Fruit fly (Drosophila melanogaster): Measurements from ENCODE around the gene rols.

rols gene

DNA sequence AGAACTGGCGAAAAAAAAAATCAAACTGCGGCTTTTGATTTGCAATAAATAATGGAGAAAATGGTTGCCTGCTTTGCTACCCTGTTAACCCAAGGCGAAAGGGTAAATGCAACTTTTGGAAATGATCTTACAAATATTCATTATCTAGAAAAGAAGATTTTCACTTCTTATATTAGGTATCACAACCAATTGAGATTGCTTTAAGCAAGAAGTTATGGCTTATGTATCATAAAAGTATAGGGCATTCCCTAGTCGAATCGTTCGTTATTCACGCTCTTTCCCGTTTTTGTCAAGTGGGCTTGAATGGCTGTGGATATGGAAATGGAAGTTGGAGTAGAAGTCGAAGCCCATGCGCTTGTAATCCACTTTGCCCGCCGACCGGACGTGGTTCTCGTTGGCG, 34.1 kb downstream of the rols start:
- TF ChIP-seq CG14655 (GFP tag; optimal IDR thresholded peaks at IDR 0.05) (peak; percentile 84), Snoo (tag; optimal IDR thresholded peaks at IDR 0.05) (peak; percentile 5), Ets98B (GFP tag; IDR thresholded peaks at IDR 0.05) (peak; percentile 45; the same call in 1 of the 2 replicates), fd96Ca (GFP tag; IDR thresholded peaks at IDR 0.05) (peak; percentile 56; the same call in 2 of the 3 replicates), CG32121 (GFP tag; IDR thresholded peaks at IDR 0.05) (peak; percentile 66), CG15710 (tag; optimal IDR thresholded peaks at IDR 0.05) (peak; percentile 64), Pif1B (GFP tag; optimal IDR thresholded peaks at IDR 0.05) (peak; percentile 67), EcR (GFP tag; optimal IDR thresholded peaks at IDR 0.05) (no peak), Pif1A (GFP tag; optimal IDR thresholded peaks at IDR 0.05) (peak; percentile 79), CG4496 (GFP tag; IDR thresholded peaks at IDR 0.05) (peak; percentile 72; the same call in 2 of the 3 replicates), rn (GFP tag; IDR thresholded peaks at IDR 0.05) (no peak), CG10348 (GFP tag; IDR thresholded peaks at IDR 0.05) (no peak), CG8159 (tag; optimal IDR thresholded peaks at IDR 0.05) (peak; percentile 85), CG12605 (GFP tag; IDR thresholded peaks at IDR 0.05) (0 out of 2 replicates have a peak, but pooled peaks have one; percentile 40), CG34367 (tag; optimal IDR thresholded peaks at IDR 0.05) (peak; percentile 55), gl (tag; optimal IDR thresholded peaks at IDR 0.05) (no peak), CG17806 (tag; optimal IDR thresholded peaks at IDR 0.05) (peak; percentile 77), D1 (tag; optimal IDR thresholded peaks at IDR 0.05) (peak; percentile 24), CG9948 (tag; optimal IDR thresholded peaks at IDR 0.05) (peak; percentile 68), CG13204 (GFP tag; optimal IDR thresholded peaks at IDR 0.05) (no peak), CG8301 (tag; optimal IDR thresholded peaks at IDR 0.05) (peak; percentile 76)

dm6 chr3L:12028534-12029029, 36.1 kb downstream of the rols start:
- TF ChIP-seq CG14655 (GFP tag; optimal IDR thresholded peaks at IDR 0.05) (no peak), CG17806 (tag; optimal IDR thresholded peaks at IDR 0.05) (no peak), CG4496 (GFP tag; IDR thresholded peaks at IDR 0.05) (peak; percentile 35; the same call in 1 of the 3 replicates), Snoo (tag; optimal IDR thresholded peaks at IDR 0.05) (no peak), fd96Ca (GFP tag; IDR thresholded peaks at IDR 0.05) (no peak), CG34367 (tag; optimal IDR thresholded peaks at IDR 0.05) (no peak), EcR (GFP tag; optimal IDR thresholded peaks at IDR 0.05) (peak; percentile 71), CG12605 (GFP tag; IDR thresholded peaks at IDR 0.05) (no peak), Pif1A (GFP tag; optimal IDR thresholded peaks at IDR 0.05) (no peak), rn (GFP tag; IDR thresholded peaks at IDR 0.05) (no peak), CG13204 (GFP tag; optimal IDR thresholded peaks at IDR 0.05) (peak; percentile 50), CG9948 (tag; optimal IDR thresholded peaks at IDR 0.05) (no peak)

DNA sequence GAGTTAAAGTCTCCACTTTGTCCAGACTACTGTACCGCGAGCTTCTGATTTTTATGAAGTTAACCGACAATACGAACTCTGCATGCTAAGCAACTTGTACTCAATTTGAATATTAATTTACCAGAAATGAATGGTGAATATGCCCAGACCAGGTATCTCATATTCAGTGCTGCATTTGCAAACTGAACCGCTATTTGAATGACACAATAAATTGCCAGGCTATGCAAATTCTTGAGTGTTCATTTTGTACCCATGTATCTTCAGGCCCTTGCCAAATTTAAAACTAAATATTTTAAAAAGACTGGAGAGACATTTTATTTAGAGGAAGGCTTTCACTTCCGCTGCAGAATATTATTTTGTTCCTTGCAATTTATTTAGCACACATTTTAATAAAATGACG, 36.7 kb downstream of the rols start:
- TF ChIP-seq CG4496 (GFP tag; IDR thresholded peaks at IDR 0.05) (no peak), Pif1B (GFP tag; optimal IDR thresholded peaks at IDR 0.05) (no peak), Snoo (tag; optimal IDR thresholded peaks at IDR 0.05) (no peak)

dm6 chr3L:12024947-12025346, 39.7 kb downstream of the rols start:
- no peak for TF ChIP-seq Snoo (tag; optimal IDR thresholded peaks at IDR 0.05)
- peak; percentile 46 for TF ChIP-seq CG14655 (GFP tag; optimal IDR thresholded peaks at IDR 0.05)
- no peak for TF ChIP-seq Pif1A (GFP tag; optimal IDR thresholded peaks at IDR 0.05)
- TF ChIP-seq CG9948 (tag; optimal IDR thresholded peaks at IDR 0.05), result no peak
- no peak for TF ChIP-seq CG34367 (tag; optimal IDR thresholded peaks at IDR 0.05)
- TF ChIP-seq rn (GFP tag; IDR thresholded peaks at IDR 0.05), result no peak
- peak; percentile 55 for TF ChIP-seq Ets98B (GFP tag; IDR thresholded peaks at IDR 0.05)
- TF ChIP-seq CG13204 (GFP tag; optimal IDR thresholded peaks at IDR 0.05), result no peak
- peak; percentile 75 for TF ChIP-seq CG8301 (tag; optimal IDR thresholded peaks at IDR 0.05)
- no peak for TF ChIP-seq CG12605 (GFP tag; IDR thresholded peaks at IDR 0.05)
- no peak for TF ChIP-seq D1 (tag; optimal IDR thresholded peaks at IDR 0.05)
- TF ChIP-seq CG17806 (tag; optimal IDR thresholded peaks at IDR 0.05), result no peak
- peak; percentile 27; the same call in 2 of the 3 replicates for TF ChIP-seq CG4496 (GFP tag; IDR thresholded peaks at IDR 0.05)
- no peak for TF ChIP-seq CG32121 (GFP tag; IDR thresholded peaks at IDR 0.05)
- no peak for TF ChIP-seq CG8159 (tag; optimal IDR thresholded peaks at IDR 0.05)
- no peak for TF ChIP-seq CG10348 (GFP tag; IDR thresholded peaks at IDR 0.05)
- no peak for TF ChIP-seq Pif1B (GFP tag; optimal IDR thresholded peaks at IDR 0.05)
- TF ChIP-seq EcR (GFP tag; optimal IDR thresholded peaks at IDR 0.05), result no peak
- no peak for TF ChIP-seq fd96Ca (GFP tag; IDR thresholded peaks at IDR 0.05)

- TF ChIP-seq CG17806 (tag; optimal IDR thresholded peaks at IDR 0.05) (no peak), Pif1A (GFP tag; optimal IDR thresholded peaks at IDR 0.05) (no peak), Pif1B (GFP tag; optimal IDR thresholded peaks at IDR 0.05) (no peak), Ets98B (GFP tag; IDR thresholded peaks at IDR 0.05) (no peak), CG32121 (GFP tag; IDR thresholded peaks at IDR 0.05) (peak; percentile 34; the same call in 1 of the 2 replicates), CG10348 (GFP tag; IDR thresholded peaks at IDR 0.05) (no peak), D1 (tag; optimal IDR thresholded peaks at IDR 0.05) (no peak), Snoo (tag; optimal IDR thresholded peaks at IDR 0.05) (no peak), CG12605 (GFP tag; IDR thresholded peaks at IDR 0.05) (no peak), CG9948 (tag; optimal IDR thresholded peaks at IDR 0.05) (no peak), CG34367 (tag; optimal IDR thresholded peaks at IDR 0.05) (no peak), gl (tag; optimal IDR thresholded peaks at IDR 0.05) (no peak), CG13204 (GFP tag; optimal IDR thresholded peaks at IDR 0.05) (no peak), CG8301 (tag; optimal IDR thresholded peaks at IDR 0.05) (peak; percentile 30), CG8159 (tag; optimal IDR thresholded peaks at IDR 0.05) (no peak), EcR (GFP tag; optimal IDR thresholded peaks at IDR 0.05) (no peak), rn (GFP tag; IDR thresholded peaks at IDR 0.05) (no peak), CG14655 (GFP tag; optimal IDR thresholded peaks at IDR 0.05) (peak; percentile 34), CG4496 (GFP tag; IDR thresholded peaks at IDR 0.05) (0 out of 3 replicates have a peak, but pooled peaks have one; percentile 25), fd96Ca (GFP tag; IDR thresholded peaks at IDR 0.05) (0 out of 3 replicates have a peak, but pooled peaks have one; percentile 19), CG15710 (tag; optimal IDR thresholded peaks at IDR 0.05) (no peak)
These were observed 41.4 kb downstream of the rols start for dm6 chr3L:12023137-12023792.

All from whole organism, pupa.